Worm (Caenorhabditis elegans) whole organism, early embryonic: ENCODE measurements around the gene F52H3.11.

Source experiments
- B0310.2 ChIP-seq: sonication (generic microtip); optimal IDR thresholded peaks from 2 replicates; lab custom pipeline; 2016; ENCODE audit warnings: mild to moderate bottlenecking, missing genetic modification characterization, missing compliant biosample characterization
- F13C5.2 ChIP-seq: sonication (generic microtip); optimal IDR thresholded peaks from 2 replicates; lab custom pipeline; 2017; ENCODE audit warnings: mild to moderate bottlenecking, missing genetic modification characterization, inconsistent platforms, missing compliant biosample characterization
- ama-1 ChIP-seq: fragments of 150-350 bp; optimal IDR thresholded peaks from 2 replicates; lab custom pipeline; 2014
- sea-1 ChIP-seq: fragments of 200-800 bp; sonication (Bioruptor generic); conservative IDR thresholded peaks from 2 replicates; pipeline ENCODE4 v1.3.6; 2022; ENCODE audit warnings: missing genetic modification characterization, missing compliant biosample characterization
- tra-4 ChIP-seq: sonication (generic microtip); optimal IDR thresholded peaks from 2 replicates; lab custom pipeline; 2017; ENCODE audit warnings: missing genetic modification characterization, missing compliant biosample characterization

ce11 chrII:10040834-10041233 is 4.1 kb downstream of the F52H3.11 start, which contains the start of gene ogr-2:
- no peak for TF ChIP-seq ama-1 (lab: Kevin White, UChicago)
- no peak for TF ChIP-seq sea-1 (GFP tag; lab: Robert Waterston, UW)
- TF ChIP-seq F13C5.2 (tag; lab: Kevin White, UChicago): no peak
- no peak for TF ChIP-seq B0310.2 (tag; lab: Kevin White, UChicago)
- no peak for TF ChIP-seq tra-4 (tag; lab: Kevin White, UChicago)
